Worm (Caenorhabditis elegans) whole organism, young adult: ENCODE results near the gene C08E8.5.
A peak's percentile ranks its signal among the peaks of the same experiment; 100 is the strongest.

ENCODE experiments used
- F22D6.2 ChIP-seq: sonication (generic microtip); optimal IDR thresholded peaks from 2 replicates; lab custom pipeline; 2016; ENCODE audit warnings: mild to moderate bottlenecking, missing genetic modification characterization, missing compliant biosample characterization
- cebp-1 ChIP-seq, 2 experiments: fragments of 200-800 bp in 1 of 2; sonication (Bioruptor generic) in 1 of 2; sonication (generic microtip) in 1 of 2; IDR thresholded peaks in 1 of 2; optimal IDR thresholded peaks in 1 of 2; 2 replicates each; pipeline versions ENCODE4 v1.3.6 to Lab custom; 2017 to 2022; ENCODE audit warnings: missing compliant biosample characterization in 2 of 2, missing genetic modification characterization in 2 of 2, mild to moderate bottlenecking in 1 of 2, missing genetic modification reagents in 1 of 2, moderate library complexity in 1 of 2
- lin-35 ChIP-seq, 3 experiments: fragments of 150-350 bp in 2 of 3; sonication (generic microtip) in 1 of 3; optimal IDR thresholded peaks; 2 replicates each; lab custom pipeline; 2014 to 2018; ENCODE audit warnings: missing biosample characterization in 3 of 3, missing genetic modification characterization in 3 of 3, missing genetic modification reagents in 3 of 3
- lin-40 ChIP-seq: sonication (generic microtip); optimal IDR thresholded peaks from 2 replicates; lab custom pipeline; 2016; ENCODE audit warnings: missing genetic modification characterization, mild to moderate bottlenecking, missing compliant biosample characterization, missing genotype, missing genetic modification reagents
- nhr-27 ChIP-seq: fragments of 200-800 bp; sonication (Bioruptor generic); optimal IDR thresholded peaks from 2 replicates; lab custom pipeline; 2018; ENCODE audit warnings: mild to moderate bottlenecking, missing genetic modification characterization, moderate library complexity, missing compliant biosample characterization
- pbrm-1 ChIP-seq: fragments of 200-800 bp; sonication (Bioruptor generic); IDR thresholded peaks from 2 replicates; pipeline ENCODE4 v1.3.6; 2022; ENCODE audit warnings: missing genetic modification reagents, missing genetic modification characterization, missing compliant biosample characterization

C08E8.5 gene

ce11 chrV:18323231-18323630, 36.6 kb downstream of the C08E8.5 start, which contains the start of gene B0462.5:
Gene B0462.5, minus strand, starts transcription at chrV:18323331.
- TF ChIP-seq cebp-1 (GFP tag; IDR thresholded peaks at IDR 0.05; lab: Robert Waterston, UW) (0 out of 2 replicates have a peak, but pooled peaks have one; percentile 24), cebp-1 (tag; optimal IDR thresholded peaks at IDR 0.05; lab: Kevin White, UChicago) (no peak), pbrm-1 (GFP tag; lab: Robert Waterston, UW) (no peak), lin-35 (GFP tag; optimal IDR thresholded peaks at IDR 0.05; lab: Kevin White, UChicago) (no peak), nhr-27 (tag; lab: Kevin White, UChicago) (no peak), lin-40 (tag; lab: Kevin White, UChicago) (no peak)

ce11 chrV:18318312-18318711, 41.5 kb downstream of the C08E8.5 start, which contains the start of gene fbxb-119:
Gene fbxb-119, plus strand, starts transcription at chrV:18318612.
- no peak for TF ChIP-seq F22D6.2
- TF ChIP-seq, all 124 proteins: peak for 0
